Worm (Caenorhabditis elegans): ENCODE measurements around the gene cyn-9.
A peak's percentile ranks its signal among the peaks of the same experiment; 100 is the strongest.

The cyn-9 gene

DNA sequence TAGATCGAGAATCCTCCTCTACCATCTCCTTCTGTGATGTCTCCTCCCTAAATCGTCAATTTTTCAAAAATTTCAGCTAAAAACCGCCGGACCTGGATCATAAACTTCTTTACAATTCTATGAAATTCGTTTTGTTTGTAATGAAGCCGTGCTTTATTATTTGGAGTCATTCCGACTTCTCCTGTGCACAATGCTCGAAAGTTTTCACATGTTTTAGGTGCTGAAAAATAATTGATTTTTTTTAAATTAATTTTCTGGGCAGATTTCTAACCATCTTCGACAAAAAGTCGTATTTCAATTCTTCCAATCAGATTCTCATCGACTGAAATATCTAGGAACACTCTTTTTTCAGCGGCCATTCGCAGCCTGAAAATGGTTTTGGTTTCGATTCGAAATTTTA is at the start of gene cyn-9:
Gene cyn-9, minus strand, starts transcription at position 366 of the 400 bp plus-strand sequence.
- TF ChIP-seq T22C8.4 (GFP tag; IDR thresholded peaks at IDR 0.05) = no peak

DNA sequence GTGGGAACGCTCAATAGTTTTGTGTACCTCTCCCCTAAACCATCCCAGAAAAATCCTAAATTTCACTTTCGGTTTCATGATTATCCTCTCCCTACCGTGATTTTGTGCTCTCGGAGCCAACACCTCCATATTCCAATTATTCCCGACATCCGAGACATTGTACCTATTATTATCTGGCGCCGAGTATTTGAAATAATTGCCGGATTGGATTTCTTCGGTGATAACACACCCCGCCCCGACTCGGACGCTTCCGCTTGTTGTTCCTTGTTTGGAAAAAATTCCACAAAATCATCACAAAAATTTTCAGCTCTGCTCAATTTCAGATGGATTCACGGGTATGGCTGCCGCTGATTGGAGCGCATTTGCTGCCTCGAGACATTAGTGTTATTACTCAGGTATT is 45.7 kb upstream of the cyn-9 start, which contains the start of gene lin-48:
Gene lin-48, plus strand, starts transcription at position 301 of the 400 bp plus-strand sequence.
- TF ChIP-seq ztf-23 (GFP tag; IDR thresholded peaks at IDR 0.05) = no peak
- 0 out of 2 replicates have a peak, but pooled peaks have one; percentile 2 for TF ChIP-seq ref-1 (GFP tag; conservative IDR thresholded peaks at IDR 0.05)

ce11 chrIII:3743367-3743766 is 43.9 kb upstream of the cyn-9 start:
- no peak for TF ChIP-seq ztf-23 (GFP tag; IDR thresholded peaks at IDR 0.05)
- TF ChIP-seq cog-1 (tag; optimal IDR thresholded peaks at IDR 0.05) = no peak
- no peak for TF ChIP-seq tab-1 (GFP tag; IDR thresholded peaks at IDR 0.05)
- TF ChIP-seq ref-1 (GFP tag; conservative IDR thresholded peaks at IDR 0.05) = no peak
- TF ChIP-seq klf-2 (GFP tag; conservative IDR thresholded peaks at IDR 0.05) = no peak
- TF ChIP-seq flt-1 (GFP tag; IDR thresholded peaks at IDR 0.05) = no peak
- no peak for TF ChIP-seq med-1 (GFP tag; optimal IDR thresholded peaks at IDR 0.05; ENCODE audit: insufficient read depth)
- TF ChIP-seq T22C8.4 (GFP tag; IDR thresholded peaks at IDR 0.05) = no peak
- no peak for TF ChIP-seq ztf-29 (GFP tag; IDR thresholded peaks at IDR 0.05)

DNA sequence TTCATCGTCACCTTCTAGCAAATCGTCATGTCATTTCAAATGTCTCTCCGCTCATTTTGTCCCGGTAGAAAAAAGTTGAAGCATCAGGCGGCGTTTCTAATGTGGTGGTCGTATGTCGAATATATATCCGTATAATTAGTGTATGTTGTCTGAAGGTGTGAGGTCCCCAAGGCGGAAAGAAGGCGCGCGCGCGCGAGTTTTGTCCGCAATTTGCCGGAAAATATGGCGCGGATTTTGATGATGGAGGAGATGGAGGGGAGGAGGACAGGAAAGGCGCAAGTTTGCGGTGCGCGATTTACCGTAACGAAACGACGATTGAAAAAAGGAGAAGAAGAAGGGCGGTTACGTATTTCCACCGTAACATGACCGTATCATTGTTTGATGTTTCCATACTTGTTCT is 42.6 kb upstream of the cyn-9 start:
- TF ChIP-seq tab-1 (GFP tag; IDR thresholded peaks at IDR 0.05) = no peak
- TF ChIP-seq klf-2 (GFP tag; conservative IDR thresholded peaks at IDR 0.05) = no peak
- no peak for TF ChIP-seq ref-1 (GFP tag; conservative IDR thresholded peaks at IDR 0.05)
- TF ChIP-seq flt-1 (GFP tag; IDR thresholded peaks at IDR 0.05) = no peak
- TF ChIP-seq ztf-29 (GFP tag; IDR thresholded peaks at IDR 0.05) = no peak
- no peak for TF ChIP-seq T22C8.4 (GFP tag; IDR thresholded peaks at IDR 0.05)
- no peak for TF ChIP-seq ztf-23 (GFP tag; IDR thresholded peaks at IDR 0.05)
- TF ChIP-seq med-1 (GFP tag; optimal IDR thresholded peaks at IDR 0.05; ENCODE audit: insufficient read depth) = no peak
- no peak for TF ChIP-seq cog-1 (tag; optimal IDR thresholded peaks at IDR 0.05)

DNA sequence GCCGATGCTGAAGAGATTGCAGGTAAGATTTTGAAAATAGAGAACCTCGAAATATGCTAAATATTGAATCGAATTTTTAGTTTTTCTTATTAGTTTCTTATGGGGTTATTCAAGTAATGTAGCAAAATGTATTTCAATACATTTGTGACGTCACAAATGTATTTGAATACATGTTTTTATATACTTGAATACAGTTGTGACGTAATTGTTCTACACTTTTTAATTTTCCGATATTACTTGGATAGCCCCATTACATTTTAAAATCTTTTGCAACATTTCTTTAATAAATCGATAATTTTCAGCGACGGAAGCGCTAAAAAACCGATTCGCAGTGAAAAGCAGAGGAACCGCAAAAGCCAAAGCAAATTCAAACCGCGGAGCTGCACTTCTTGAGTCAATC is 38.9 kb upstream of the cyn-9 start:
- no peak for TF ChIP-seq ztf-29 (GFP tag; IDR thresholded peaks at IDR 0.05)
- TF ChIP-seq tab-1 (GFP tag; IDR thresholded peaks at IDR 0.05) = no peak
- TF ChIP-seq ztf-23 (GFP tag; IDR thresholded peaks at IDR 0.05) = no peak
- TF ChIP-seq T22C8.4 (GFP tag; IDR thresholded peaks at IDR 0.05) = no peak
- TF ChIP-seq med-1 (GFP tag; optimal IDR thresholded peaks at IDR 0.05; ENCODE audit: insufficient read depth) = no peak

DNA sequence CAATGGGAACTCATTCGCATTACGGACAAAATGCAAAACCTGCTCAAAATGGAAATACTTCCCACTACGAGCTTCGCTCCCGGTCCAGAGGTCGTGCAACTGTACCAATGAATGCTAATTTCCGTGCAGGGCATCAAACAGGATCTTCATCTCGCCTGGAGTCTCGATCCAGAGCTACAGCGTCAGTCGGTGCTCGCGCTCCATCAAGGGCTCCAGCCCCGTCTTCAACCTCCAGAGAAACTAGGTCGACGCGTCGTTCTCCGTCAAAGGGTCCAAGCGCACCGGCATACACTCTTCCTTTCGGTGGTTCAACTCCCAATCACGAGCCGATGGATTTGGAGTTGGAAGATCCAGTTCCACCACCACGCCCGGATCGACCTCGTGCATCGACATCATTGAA is 38.3 kb upstream of the cyn-9 start:
- TF ChIP-seq T22C8.4 (GFP tag; IDR thresholded peaks at IDR 0.05) = no peak

ce11 chrIII:3736302-3736701 is 36.9 kb upstream of the cyn-9 start, which contains the start of gene F34D10.4:
TSS of gene F34D10.4 (plus strand) at chrIII:3736602.
- TF ChIP-seq ref-1 (GFP tag; conservative IDR thresholded peaks at IDR 0.05) (no peak), flt-1 (GFP tag; IDR thresholded peaks at IDR 0.05) (no peak), tab-1 (GFP tag; IDR thresholded peaks at IDR 0.05) (no peak), klf-2 (GFP tag; conservative IDR thresholded peaks at IDR 0.05) (no peak), ztf-29 (GFP tag; IDR thresholded peaks at IDR 0.05) (no peak), T22C8.4 (GFP tag; IDR thresholded peaks at IDR 0.05) (no peak), ztf-23 (GFP tag; IDR thresholded peaks at IDR 0.05) (no peak), cog-1 (tag; optimal IDR thresholded peaks at IDR 0.05) (no peak), med-1 (GFP tag; optimal IDR thresholded peaks at IDR 0.05; ENCODE audit: insufficient read depth) (no peak)

ce11 chrIII:3735509-3736255 is 36.2 kb upstream of the cyn-9 start:
- no peak for TF ChIP-seq T22C8.4 (GFP tag; IDR thresholded peaks at IDR 0.05)
- no peak for TF ChIP-seq med-1 (GFP tag; optimal IDR thresholded peaks at IDR 0.05; ENCODE audit: insufficient read depth)
- no peak for TF ChIP-seq ztf-23 (GFP tag; IDR thresholded peaks at IDR 0.05)
- TF ChIP-seq flt-1 (GFP tag; IDR thresholded peaks at IDR 0.05) = no peak
- no peak for TF ChIP-seq klf-2 (GFP tag; conservative IDR thresholded peaks at IDR 0.05)
- TF ChIP-seq tab-1 (GFP tag; IDR thresholded peaks at IDR 0.05) = no peak
- no peak for TF ChIP-seq cog-1 (tag; optimal IDR thresholded peaks at IDR 0.05)
- no peak for TF ChIP-seq ztf-29 (GFP tag; IDR thresholded peaks at IDR 0.05)
- TF ChIP-seq ref-1 (GFP tag; conservative IDR thresholded peaks at IDR 0.05) = no peak

DNA sequence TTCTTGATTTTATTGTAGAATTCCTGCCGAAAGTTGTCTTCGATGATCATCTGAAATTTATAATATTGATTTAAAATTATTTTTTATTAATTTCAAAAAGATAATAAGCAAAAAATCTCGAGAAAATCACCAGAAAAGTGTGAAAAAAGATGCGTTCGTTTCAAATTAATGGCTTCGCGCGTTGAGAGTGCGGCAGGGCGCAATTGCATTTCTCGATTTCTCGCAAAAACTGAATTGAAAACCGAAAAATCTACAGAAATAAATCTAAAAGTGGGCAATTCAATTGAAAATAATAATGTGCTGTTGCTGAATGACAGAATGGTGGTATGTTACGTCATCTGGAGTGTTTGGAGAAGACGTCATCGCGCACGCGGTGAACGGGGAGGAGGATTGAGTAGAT is 35.5 kb upstream of the cyn-9 start, which contains the start of gene evl-18:
Gene evl-18, minus strand, starts transcription at position 50 of the 400 bp plus-strand sequence.
- TF ChIP-seq T22C8.4 (GFP tag; IDR thresholded peaks at IDR 0.05) (no peak), med-1 (GFP tag; optimal IDR thresholded peaks at IDR 0.05; ENCODE audit: insufficient read depth) (no peak)

DNA sequence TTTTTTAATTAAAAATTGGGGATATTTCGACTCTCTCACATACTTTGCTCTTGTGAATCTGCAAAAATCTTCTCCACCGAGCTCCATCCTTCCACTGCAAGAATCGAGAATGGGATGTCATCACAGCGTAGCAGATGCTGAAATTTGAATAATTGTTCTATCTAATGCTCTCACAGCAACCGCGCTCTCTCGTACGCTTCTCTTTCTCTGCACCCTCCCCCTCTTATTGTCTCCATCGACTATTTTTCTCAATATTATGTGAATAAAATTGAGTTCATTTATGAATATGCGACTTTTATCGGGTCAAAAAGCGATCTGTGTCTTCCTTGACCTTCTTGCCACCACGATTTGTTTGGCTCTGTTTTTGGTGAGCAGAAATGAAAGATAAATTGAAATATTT is 34.6 kb upstream of the cyn-9 start, which contains the start of gene F34D10.3:
Gene F34D10.3, plus strand, starts transcription at position 249 of the 400 bp plus-strand sequence.
- TF ChIP-seq flt-1 (GFP tag; IDR thresholded peaks at IDR 0.05) (no peak), klf-2 (GFP tag; conservative IDR thresholded peaks at IDR 0.05) (no peak), ref-1 (GFP tag; conservative IDR thresholded peaks at IDR 0.05) (no peak), tab-1 (GFP tag; IDR thresholded peaks at IDR 0.05) (no peak), ztf-29 (GFP tag; IDR thresholded peaks at IDR 0.05) (no peak), ztf-23 (GFP tag; IDR thresholded peaks at IDR 0.05) (no peak), T22C8.4 (GFP tag; IDR thresholded peaks at IDR 0.05) (no peak), cog-1 (tag; optimal IDR thresholded peaks at IDR 0.05) (no peak), med-1 (GFP tag; optimal IDR thresholded peaks at IDR 0.05; ENCODE audit: insufficient read depth) (no peak)

- no peak for TF ChIP-seq cog-1 (tag; optimal IDR thresholded peaks at IDR 0.05)
These were observed 31.0 kb upstream of the cyn-9 start, which contains the start of gene F34D10.8 for ce11 chrIII:3730475-3730874. TSS of gene F34D10.8 (plus strand) at chrIII:3730775.
